Fruit fly (Drosophila melanogaster) whole organism: ENCODE measurements around the gene Mcm2.

Experiments
- CG8478 ChIP-seq: fragments of >200 bp; optimal IDR thresholded peaks from 2 replicates; lab custom pipeline; 2018; ENCODE audit warnings: inconsistent platforms
- Dll ChIP-seq: fragments of >200 bp; optimal IDR thresholded peaks from 2 replicates; lab custom pipeline; 2017
- EcR ChIP-seq, 2 experiments: fragments of >200 bp; optimal IDR thresholded peaks; 2 replicates each; lab custom pipeline; 2017; ENCODE audit warnings: missing biosample characterization in 2 of 2, missing genetic modification characterization in 2 of 2, missing genetic modification reagents in 2 of 2
- pan ChIP-seq: fragments of >200 bp; optimal IDR thresholded peaks from 2 replicates; lab custom pipeline; 2017
- psq ChIP-seq: fragments of >200 bp; optimal IDR thresholded peaks from 2 replicates; lab custom pipeline; 2017
- usp ChIP-seq: fragments of >200 bp; optimal IDR thresholded peaks from 2 replicates; lab custom pipeline; 2017; ENCODE audit warnings: missing biosample characterization, missing genetic modification characterization, mixed read lengths

The Mcm2 gene

dm6 chr3R:8239472-8240301, 25.1 kb upstream of the Mcm2 start:
- TF ChIP-seq Dll (lab: Kevin White, UChicago) (no peak), usp (GFP tag; lab: Kevin White, UChicago) (no peak), CG8478 (no peak), EcR (GFP tag; optimal IDR thresholded peaks at IDR 0.05; lab: Kevin White, UChicago) (no peak), pan (lab: Kevin White, UChicago) (no peak), psq (lab: Kevin White, UChicago) (no peak)

- TF ChIP-seq usp (GFP tag; lab: Kevin White, UChicago) (no peak), Dll (lab: Kevin White, UChicago) (no peak), psq (lab: Kevin White, UChicago) (no peak), pan (lab: Kevin White, UChicago) (no peak), CG8478 (no peak), EcR (GFP tag; optimal IDR thresholded peaks at IDR 0.05; lab: Kevin White, UChicago) (no peak)
These were observed 24.5 kb upstream of the Mcm2 start, which contains the start of gene Ada2b for dm6 chr3R:8240302-8240682. Gene Ada2b (minus strand): TSS chr3R:8240515.

dm6 chr3R:8243720-8244119, 21.1 kb upstream of the Mcm2 start, which contains the start of the genes CG9636, CG18749 and CG33722:
Gene CG9636 (minus strand): TSS chr3R:8243792.
Gene CG18749 (plus strand): TSS chr3R:8244055.
Gene CG33722 (plus strand): TSS chr3R:8244055.
- TF ChIP-seq CG8478: no peak
- no peak for TF ChIP-seq pan (lab: Kevin White, UChicago)
- no peak for TF ChIP-seq Dll (lab: Kevin White, UChicago)

- TF ChIP-seq Dll (lab: Kevin White, UChicago): no peak
- TF ChIP-seq pan (lab: Kevin White, UChicago): no peak
- no peak for TF ChIP-seq EcR (GFP tag; optimal IDR thresholded peaks at IDR 0.05; lab: Kevin White, UChicago)
- TF ChIP-seq usp (GFP tag; lab: Kevin White, UChicago): no peak
- no peak for TF ChIP-seq CG8478
- no peak for TF ChIP-seq psq (lab: Kevin White, UChicago)
These were observed 16.6 kb upstream of the Mcm2 start, which contains the start of gene CG15864 for dm6 chr3R:8248138-8248537. Gene CG15864 (plus strand): TSS chr3R:8248438.

- no peak for TF ChIP-seq EcR (GFP tag; optimal IDR thresholded peaks at IDR 0.05; lab: Kevin White, UChicago)
These were observed 14.5 kb upstream of the Mcm2 start, which contains the start of gene mtg for dm6 chr3R:8250166-8250733. Gene mtg (plus strand): TSS chr3R:8250497.

- no peak for TF ChIP-seq usp (GFP tag; lab: Kevin White, UChicago)
- TF ChIP-seq Dll (lab: Kevin White, UChicago): no peak
- no peak for TF ChIP-seq psq (lab: Kevin White, UChicago)
- TF ChIP-seq pan (lab: Kevin White, UChicago): no peak
- no peak for TF ChIP-seq CG8478
- no peak for TF ChIP-seq EcR (GFP tag; optimal IDR thresholded peaks at IDR 0.05; lab: Kevin White, UChicago)
These were observed 13.2 kb upstream of the Mcm2 start for dm6 chr3R:8251532-8251931.

- no peak for TF ChIP-seq psq (lab: Kevin White, UChicago)
- no peak for TF ChIP-seq EcR (GFP tag; optimal IDR thresholded peaks at IDR 0.05; lab: Kevin White, UChicago)
- TF ChIP-seq pan (lab: Kevin White, UChicago): no peak
- no peak for TF ChIP-seq usp (GFP tag; lab: Kevin White, UChicago)
- TF ChIP-seq CG8478: no peak
- TF ChIP-seq Dll (lab: Kevin White, UChicago): no peak
These were observed 10.4 kb upstream of the Mcm2 start for dm6 chr3R:8254347-8254746.

dm6 chr3R:8256040-8256439, 8.7 kb upstream of the Mcm2 start:
- TF ChIP-seq EcR (GFP tag; optimal IDR thresholded peaks at IDR 0.05; lab: Kevin White, UChicago) (no peak), Dll (lab: Kevin White, UChicago) (no peak)

dm6 chr3R:8261634-8262033, 3.1 kb upstream of the Mcm2 start:
- TF ChIP-seq usp (GFP tag; lab: Kevin White, UChicago) (no peak), EcR (GFP tag; optimal IDR thresholded peaks at IDR 0.05; lab: Kevin White, UChicago) (no peak), psq (lab: Kevin White, UChicago) (no peak), pan (lab: Kevin White, UChicago) (no peak), Dll (lab: Kevin White, UChicago) (no peak), CG8478 (no peak)

- TF ChIP-seq Dll (lab: Kevin White, UChicago) (no peak), EcR (GFP tag; optimal IDR thresholded peaks at IDR 0.05; lab: Kevin White, UChicago) (no peak), pan (lab: Kevin White, UChicago) (no peak)
These were observed 5.0 kb downstream of the Mcm2 start, which contains the start of gene CG9630 for dm6 chr3R:8269740-8270139. Gene CG9630 (minus strand): TSS chr3R:8269896.

- no peak for TF ChIP-seq usp (GFP tag; lab: Kevin White, UChicago)
These were observed 7.9 kb downstream of the Mcm2 start for dm6 chr3R:8272573-8273165.

dm6 chr3R:8275031-8275430, 10.3 kb downstream of the Mcm2 start:
- no peak for TF ChIP-seq Dll (lab: Kevin White, UChicago)
- TF ChIP-seq EcR (GFP tag; optimal IDR thresholded peaks at IDR 0.05; lab: Kevin White, UChicago): no peak
- TF ChIP-seq pan (lab: Kevin White, UChicago): no peak
- no peak for TF ChIP-seq usp (GFP tag; lab: Kevin White, UChicago)
- no peak for TF ChIP-seq psq (lab: Kevin White, UChicago)
- no peak for TF ChIP-seq CG8478
